Worm (Caenorhabditis elegans): Measurements from ENCODE around the gene glb-3.

ce11 chrV:11144694-11145093, 10.3 kb downstream of the glb-3 start, which contains the start of gene C06H2.7:
- TF ChIP-seq ztf-11 (tag; optimal IDR thresholded peaks at IDR 0.05) (no peak), pha-4 (GFP tag; IDR thresholded peaks at IDR 0.05) (no peak), pha-4 (tag; optimal IDR thresholded peaks at IDR 0.05) (no peak), zag-1 (tag; optimal IDR thresholded peaks at IDR 0.05) (no peak), fkh-10 (GFP tag; optimal IDR thresholded peaks at IDR 0.05) (no peak), ceh-82 (tag; optimal IDR thresholded peaks at IDR 0.05) (no peak), mdl-1 (tag; optimal IDR thresholded peaks at IDR 0.05) (no peak), nhr-76 (tag; optimal IDR thresholded peaks at IDR 0.05) (no peak), snpc-4 (tag; optimal IDR thresholded peaks at IDR 0.05) (no peak), mes-2 (tag; optimal IDR thresholded peaks at IDR 0.05; ENCODE audit: poor library complexity, severe bottlenecking) (no peak), dmd-6 (GFP tag; IDR thresholded peaks at IDR 0.05) (no peak), zfp-3 (GFP tag; conservative IDR thresholded peaks at IDR 0.05) (no peak), nhr-41 (GFP tag; IDR thresholded peaks at IDR 0.05) (no peak)

Data from whole organism, L4 larva.